Fruit fly (Drosophila melanogaster) whole organism: Measurements from ENCODE around the gene SecCl.

ENCODE experiments used
- Dll ChIP-seq: fragments of >200 bp; optimal IDR thresholded peaks from 2 replicates; lab custom pipeline; 2017
- pan ChIP-seq: fragments of >200 bp; optimal IDR thresholded peaks from 2 replicates; lab custom pipeline; 2017
- psq ChIP-seq: fragments of >200 bp; optimal IDR thresholded peaks from 2 replicates; lab custom pipeline; 2017

DNA sequence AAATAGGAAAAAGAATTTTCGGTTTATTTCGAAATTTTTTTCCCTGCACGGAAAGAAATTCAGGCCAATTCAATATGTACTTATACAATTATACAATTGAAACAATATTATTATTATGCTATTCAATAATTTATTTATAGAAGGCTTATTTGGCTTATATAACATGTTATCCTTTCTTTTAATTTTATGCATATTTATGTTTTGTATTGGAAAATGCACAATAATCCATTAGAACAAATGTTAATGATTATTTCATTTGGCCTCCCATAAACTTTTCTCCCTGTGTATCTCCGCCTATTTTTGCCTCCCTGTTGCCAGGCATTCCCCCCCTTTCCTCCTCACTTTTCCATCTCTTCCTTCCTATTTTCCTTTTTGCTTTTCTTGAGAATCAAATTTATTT, 22.0 kb upstream of the SecCl start:
- no peak for TF ChIP-seq pan
- TF ChIP-seq Dll (lab: Kevin White, UChicago) = no peak
- no peak for TF ChIP-seq psq (lab: Kevin White, UChicago)
